Worm (Caenorhabditis elegans) whole organism, L3 larva: ENCODE measurements around the gene lgc-17.

Experiments
- R02D3.7 ChIP-seq: fragments of 150-350 bp; optimal IDR thresholded peaks from 2 replicates; lab custom pipeline; 2014; ENCODE audit warnings: missing biosample characterization, missing genetic modification characterization
- ZK546.5 ChIP-seq: sonication (generic microtip); optimal IDR thresholded peaks from 2 replicates; lab custom pipeline; 2017; ENCODE audit warnings: missing biosample characterization, missing genetic modification characterization
- aly-2 ChIP-seq: fragments of 150-350 bp; optimal IDR thresholded peaks from 2 replicates; lab custom pipeline; 2014; ENCODE audit warnings: missing biosample characterization, missing genetic modification characterization
- ama-1 ChIP-seq: fragments of 150-350 bp; optimal IDR thresholded peaks from 2 replicates; lab custom pipeline; 2018
- ceh-16 ChIP-seq: sonication (generic microtip); optimal IDR thresholded peaks from 2 replicates; lab custom pipeline; 2017; ENCODE audit warnings: missing biosample characterization, missing genetic modification characterization
- ceh-82 ChIP-seq: fragments of 150-350 bp; optimal IDR thresholded peaks from 2 replicates; lab custom pipeline; 2014; ENCODE audit warnings: missing biosample characterization, missing genetic modification characterization
- egl-27 ChIP-seq: sonication (generic microtip); optimal IDR thresholded peaks from 4 replicates; lab custom pipeline; 2017; ENCODE audit warnings: missing biosample characterization, missing genetic modification reagents, missing genetic modification characterization
- elt-1 ChIP-seq: fragments of 150-350 bp; optimal IDR thresholded peaks from 2 replicates; lab custom pipeline; 2014; ENCODE audit warnings: missing biosample characterization, missing genetic modification characterization
- elt-2 ChIP-seq: sonication (generic microtip); optimal IDR thresholded peaks from 2 replicates; lab custom pipeline; 2016; ENCODE audit warnings: missing genetic modification reagents, mild to moderate bottlenecking, missing genetic modification characterization, missing compliant biosample characterization
- elt-3 ChIP-seq, 3 experiments: fragments of 150-350 bp in 1 of 3; sonication (generic microtip) in 2 of 3; optimal IDR thresholded peaks; 2 replicates in 2 of 3; 4 replicates in 1 of 3; lab custom pipeline; 2014 to 2017; ENCODE audit warnings: missing biosample characterization in 3 of 3, missing genetic modification characterization in 3 of 3
- fkh-10 ChIP-seq: sonication (generic microtip); optimal IDR thresholded peaks from 2 replicates; lab custom pipeline; 2017; ENCODE audit warnings: missing biosample characterization, missing genetic modification reagents, missing genetic modification characterization
- fkh-2 ChIP-seq: fragments of 150-350 bp; optimal IDR thresholded peaks from 2 replicates; lab custom pipeline; 2014; ENCODE audit warnings: missing biosample characterization, missing genetic modification reagents, missing genetic modification characterization
- fos-1 ChIP-seq: fragments of 150-350 bp; optimal IDR thresholded peaks from 2 replicates; lab custom pipeline; 2014; ENCODE audit warnings: missing biosample characterization, missing genetic modification characterization
- hmg-11 ChIP-seq: sonication (generic microtip); optimal IDR thresholded peaks from 2 replicates; lab custom pipeline; 2016; ENCODE audit warnings: missing genetic modification characterization, missing compliant biosample characterization
- jun-1 ChIP-seq: fragments of 150-350 bp; optimal IDR thresholded peaks from 2 replicates; lab custom pipeline; 2014; ENCODE audit warnings: missing biosample characterization, missing genetic modification reagents, missing genetic modification characterization
- lin-15B ChIP-seq: fragments of 150-350 bp; optimal IDR thresholded peaks from 2 replicates; lab custom pipeline; 2014; ENCODE audit warnings: missing biosample characterization, missing genetic modification characterization
- lin-39 ChIP-seq: fragments of 150-350 bp; optimal IDR thresholded peaks from 2 replicates; lab custom pipeline; 2018; ENCODE audit warnings: missing biosample characterization, missing genetic modification reagents, missing genetic modification characterization
- mdl-1 ChIP-seq: fragments of 150-350 bp; optimal IDR thresholded peaks from 2 replicates; lab custom pipeline; 2014; ENCODE audit warnings: missing biosample characterization, missing genetic modification characterization
- mml-1 ChIP-seq: fragments of 150-350 bp; sonication (generic microtip); optimal IDR thresholded peaks from 3 replicates; lab custom pipeline; 2014; ENCODE audit warnings: missing biosample characterization, missing genetic modification characterization
- nfya-1 ChIP-seq: sonication (generic microtip); optimal IDR thresholded peaks from 2 replicates; lab custom pipeline; 2017; ENCODE audit warnings: missing genetic modification characterization, mild to moderate bottlenecking, missing compliant biosample characterization, antibody characterized with exemption, moderate library complexity; ENCODE audit not compliant: insufficient read depth
- nhr-11 ChIP-seq: fragments of 150-350 bp; optimal IDR thresholded peaks from 2 replicates; lab custom pipeline; 2014; ENCODE audit warnings: missing biosample characterization, missing genetic modification characterization
- nhr-12 ChIP-seq: fragments of 150-350 bp; optimal IDR thresholded peaks from 2 replicates; lab custom pipeline; 2014; ENCODE audit warnings: missing biosample characterization, missing genetic modification characterization
- nhr-23 ChIP-seq: fragments of 150-350 bp; optimal IDR thresholded peaks from 2 replicates; lab custom pipeline; 2014; ENCODE audit warnings: missing biosample characterization, missing genetic modification reagents, missing genetic modification characterization
- nhr-237 ChIP-seq: fragments of 150-350 bp; optimal IDR thresholded peaks from 2 replicates; lab custom pipeline; 2014; ENCODE audit warnings: missing biosample characterization, missing genetic modification characterization
- nhr-67 ChIP-seq: fragments of 150-350 bp; optimal IDR thresholded peaks from 2 replicates; lab custom pipeline; 2014; ENCODE audit warnings: missing biosample characterization, missing genetic modification characterization
- nhr-76 ChIP-seq: fragments of 150-350 bp; sonication (generic microtip); optimal IDR thresholded peaks from 5 replicates; lab custom pipeline; 2014; ENCODE audit warnings: missing biosample characterization, missing genetic modification characterization
- pqm-1 ChIP-seq: fragments of 150-350 bp; optimal IDR thresholded peaks from 2 replicates; lab custom pipeline; 2017; ENCODE audit warnings: missing biosample characterization, missing genetic modification characterization, inconsistent platforms
- sea-2 ChIP-seq: fragments of 150-350 bp; sonication (generic microtip); optimal IDR thresholded peaks from 4 replicates; lab custom pipeline; 2014; ENCODE audit warnings: missing biosample characterization, missing genetic modification reagents, missing genetic modification characterization
- skn-1 ChIP-seq: fragments of 150-350 bp; optimal IDR thresholded peaks from 2 replicates; lab custom pipeline; 2014; ENCODE audit warnings: missing biosample characterization, missing genetic modification characterization
- snpc-4 ChIP-seq: fragments of 150-350 bp; optimal IDR thresholded peaks from 2 replicates; lab custom pipeline; 2014; ENCODE audit warnings: missing biosample characterization, missing genetic modification characterization
- unc-39 ChIP-seq: sonication (generic microtip); optimal IDR thresholded peaks from 4 replicates; lab custom pipeline; 2017; ENCODE audit warnings: missing biosample characterization, missing genetic modification characterization
- unc-62 ChIP-seq: fragments of 150-350 bp; sonication (generic microtip); optimal IDR thresholded peaks from 4 replicates; lab custom pipeline; 2014; ENCODE audit warnings: missing biosample characterization, missing genetic modification reagents, missing genetic modification characterization
- zag-1 ChIP-seq: fragments of 150-350 bp; optimal IDR thresholded peaks from 2 replicates; lab custom pipeline; 2014; ENCODE audit warnings: missing biosample characterization, missing genetic modification characterization
- ztf-11 ChIP-seq: fragments of 150-350 bp; optimal IDR thresholded peaks from 2 replicates; lab custom pipeline; 2014; ENCODE audit warnings: missing biosample characterization, missing genetic modification characterization

lgc-17 gene

DNA sequence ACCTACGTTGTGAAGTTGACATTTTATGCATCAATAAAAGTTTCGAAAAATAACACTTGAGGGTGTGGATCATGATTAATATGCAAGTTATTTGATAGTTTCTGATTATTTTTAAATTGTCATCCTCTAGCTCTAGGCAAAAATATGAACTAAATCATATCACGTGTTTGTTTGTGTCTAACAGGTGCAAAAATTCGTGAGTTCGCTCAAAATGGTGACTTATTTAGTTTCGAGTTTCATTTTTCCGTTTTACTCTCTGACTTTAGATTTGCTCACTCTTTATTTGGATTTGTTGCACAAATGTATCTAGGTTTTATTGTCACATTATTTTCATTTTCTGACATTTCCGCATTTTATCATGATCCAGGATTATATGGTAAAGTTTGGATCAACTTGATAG lies 3.0 kb upstream of the lgc-17 start, which contains the start of gene lgc-16:
lgc-16 (plus strand) TSS at position 301 of the 400 bp plus-strand sequence.
- TF ChIP-seq ztf-11 (tag; lab: Kevin White, UChicago) (no peak), fkh-10 (no peak), nhr-76 (tag; lab: Kevin White, UChicago) (no peak), sea-2 (GFP tag; lab: Kevin White, UChicago) (no peak), fos-1 (no peak), elt-3 (tag; optimal IDR thresholded peaks at IDR 0.05; lab: Kevin White, UChicago) (no peak), zag-1 (no peak), jun-1 (tag; lab: Kevin White, UChicago) (no peak), elt-2 (tag; lab: Kevin White, UChicago) (no peak), nfya-1 (tag; lab: Kevin White, UChicago) (no peak), unc-39 (tag; lab: Kevin White, UChicago) (no peak), lin-15B (tag; lab: Kevin White, UChicago) (no peak)

ce11 chrX:12123152-12123551 lies 1.8 kb downstream of the lgc-17 start, which contains the start of gene T01H10.11:
Gene T01H10.11 (plus strand): TSS chrX:12123452.
- no peak for TF ChIP-seq aly-2
- no peak for TF ChIP-seq fos-1
- no peak for TF ChIP-seq egl-27
- TF ChIP-seq nhr-12, result no peak
- no peak for TF ChIP-seq zag-1
- TF ChIP-seq hmg-11, result no peak

ce11 chrX:12125308-12125707 lies 3.9 kb downstream of the lgc-17 start, which contains the start of gene lgc-18:
Gene lgc-18 (plus strand): TSS chrX:12125608.
- TF ChIP-seq ama-1 (lab: Kevin White, UChicago), result no peak
- no peak for TF ChIP-seq nhr-237 (tag; lab: Kevin White, UChicago)
- no peak for TF ChIP-seq elt-1 (tag; lab: Kevin White, UChicago)
- no peak for TF ChIP-seq skn-1 (tag; lab: Kevin White, UChicago)
- TF ChIP-seq nhr-76 (tag; lab: Kevin White, UChicago), result no peak
- no peak for TF ChIP-seq nhr-11
- no peak for TF ChIP-seq ZK546.5 (tag; lab: Kevin White, UChicago)
- no peak for TF ChIP-seq nhr-67 (tag; lab: Kevin White, UChicago)
- no peak for TF ChIP-seq fos-1
- TF ChIP-seq ceh-16 (tag; lab: Kevin White, UChicago), result no peak
- no peak for TF ChIP-seq ztf-11 (tag; lab: Kevin White, UChicago)
- TF ChIP-seq fkh-2 (tag; lab: Kevin White, UChicago), result no peak
- TF ChIP-seq elt-3 (tag; optimal IDR thresholded peaks at IDR 0.05; lab: Kevin White, UChicago), result no peak

DNA sequence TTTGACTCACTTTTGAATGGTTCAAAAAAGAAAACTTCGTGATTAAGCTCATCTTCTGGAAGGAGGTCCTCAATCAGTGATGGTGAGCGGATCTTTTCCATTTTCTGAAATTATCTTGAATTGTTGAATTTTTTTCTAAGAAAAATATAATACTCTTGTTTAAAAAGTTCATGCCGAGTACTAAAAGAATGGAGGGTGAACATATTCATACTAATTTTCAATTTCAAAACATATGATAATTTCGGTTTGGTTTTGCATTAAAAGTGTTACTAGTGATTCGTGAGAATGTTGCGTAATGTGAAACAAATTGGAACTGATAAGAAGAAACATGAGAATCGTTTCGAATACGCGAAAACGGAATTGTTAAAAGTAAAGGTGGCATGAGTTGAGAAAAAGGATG lies 19.7 kb downstream of the lgc-17 start, which contains the start of gene lyst-1:
lyst-1 (minus strand) TSS at position 101 of the 400 bp plus-strand sequence.
- TF ChIP-seq nhr-23, result no peak
- TF ChIP-seq fkh-2 (tag; lab: Kevin White, UChicago), result no peak
- no peak for TF ChIP-seq mml-1 (tag; lab: Kevin White, UChicago)
- no peak for TF ChIP-seq hmg-11
- no peak for TF ChIP-seq nfya-1 (tag; lab: Kevin White, UChicago)
- TF ChIP-seq nhr-76 (tag; lab: Kevin White, UChicago), result no peak
- TF ChIP-seq lin-15B (tag; lab: Kevin White, UChicago), result no peak

DNA sequence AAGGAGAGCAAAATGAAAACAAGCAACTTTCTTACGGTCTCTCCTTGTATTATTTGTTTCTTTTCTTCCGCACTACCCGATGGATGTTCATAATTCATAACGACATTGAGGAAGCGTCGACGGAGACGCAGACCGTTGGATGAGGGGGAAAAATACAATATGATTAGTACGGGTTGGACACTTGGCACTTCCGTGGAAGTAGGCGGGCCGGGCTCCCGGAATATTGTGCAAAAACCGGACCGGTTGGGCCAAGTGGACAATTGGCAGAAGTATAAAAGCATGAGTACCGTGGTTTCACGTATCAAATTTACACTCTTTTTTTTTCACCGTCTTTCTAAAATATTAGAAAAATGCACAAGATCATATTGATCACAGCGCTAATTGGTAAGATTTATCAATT lies 21.2 kb downstream of the lgc-17 start, which contains the start of gene M153.3:
M153.3 (plus strand) TSS at position 301 of the 400 bp plus-strand sequence.
- no peak for TF ChIP-seq jun-1 (tag; lab: Kevin White, UChicago)
- TF ChIP-seq lin-39 (tag; lab: Kevin White, UChicago), result no peak
- no peak for TF ChIP-seq zag-1
- no peak for TF ChIP-seq mdl-1 (tag; lab: Kevin White, UChicago)
- no peak for TF ChIP-seq nhr-23

ce11 chrX:12143693-12144092 lies 22.3 kb downstream of the lgc-17 start, which contains the start of gene M153.5:
Gene M153.5 (plus strand): TSS chrX:12143993.
- TF ChIP-seq ceh-82 (tag; lab: Kevin White, UChicago) (no peak), unc-62 (GFP tag; lab: Kevin White, UChicago) (no peak), nhr-237 (tag; lab: Kevin White, UChicago) (no peak), pqm-1 (no peak), snpc-4 (tag; lab: Kevin White, UChicago) (no peak), R02D3.7 (tag; lab: Kevin White, UChicago) (no peak), lin-39 (tag; lab: Kevin White, UChicago) (no peak), nhr-23 (no peak), lin-15B (tag; lab: Kevin White, UChicago) (no peak)
